Worm (Caenorhabditis elegans) whole organism, L4/young adult: ENCODE results near the gene H34I24.2.

ENCODE experiments used
- W03F9.2 ChIP-seq: fragments of 150-350 bp; optimal IDR thresholded peaks from 2 replicates; lab custom pipeline; 2014; ENCODE audit warnings: missing biosample characterization, missing genetic modification characterization
- dao-5 ChIP-seq: sonication (generic microtip); optimal IDR thresholded peaks from 2 replicates; lab custom pipeline; 2016; ENCODE audit warnings: missing genotype, missing genetic modification characterization, moderate library complexity, missing compliant biosample characterization
- him-1 ChIP-seq: sonication (generic microtip); optimal IDR thresholded peaks from 2 replicates; lab custom pipeline; 2016; ENCODE audit warnings: missing genotype, missing genetic modification reagents, missing genetic modification characterization, missing compliant biosample characterization

- TF ChIP-seq him-1 (tag; lab: Kevin White, UChicago) (no peak), dao-5 (tag; lab: Kevin White, UChicago) (no peak), W03F9.2 (no peak)
Observed at ce11 chrIII:2816205-2816923, 25.5 kb upstream of the H34I24.2 start.
